Fruit fly (Drosophila melanogaster) S2 (cell line): ENCODE measurements around the gene GlnRS.

ENCODE experiments used
- CG8478 ChIP-seq: fragments of >200 bp; optimal IDR thresholded peaks from 2 replicates; lab custom pipeline; 2018
- CTCF ChIP-seq, 2 experiments: fragments of >200 bp; optimal IDR thresholded peaks; 2 replicates each; lab custom pipeline; 2018

GlnRS gene

dm6 chr3R:25265589-25266201 lies at the start of gene GlnRS, which contains the start of gene RIOK2:
TSS of gene GlnRS (minus strand) at chr3R:25265721.
TSS of gene RIOK2 (plus strand) at chr3R:25265844.
- no peak for TF ChIP-seq CG8478 (lab: Kevin White, UChicago)
- peak; percentile 0 to 51 for TF ChIP-seq CTCF (optimal IDR thresholded peaks at IDR 0.05; lab: Kevin White, UChicago)

DNA sequence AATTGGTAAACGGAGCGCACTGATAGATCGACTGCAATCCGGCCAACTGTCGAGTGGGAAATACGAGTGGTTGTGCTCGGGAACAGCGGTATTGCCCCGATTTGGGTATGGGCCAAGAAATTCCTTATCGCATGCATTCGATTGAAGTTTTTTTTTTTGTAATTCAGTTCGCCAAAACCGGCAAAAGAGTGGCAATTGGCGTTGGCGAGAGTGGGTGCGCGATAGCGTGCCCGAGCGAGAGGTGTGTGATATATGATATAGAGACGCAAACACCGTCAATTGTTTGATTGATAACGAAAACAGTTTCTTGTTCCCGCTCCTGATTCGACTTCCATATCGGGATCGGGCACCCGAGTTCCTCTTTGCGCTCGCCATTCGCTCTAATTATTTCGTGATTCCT lies 48.2 kb upstream of the GlnRS start, which contains the start of gene CG31087:
CG31087 (minus strand) TSS at position 63 of the 400 bp plus-strand sequence.
- no peak for TF ChIP-seq CG8478 (lab: Kevin White, UChicago)
- TF ChIP-seq CTCF (optimal IDR thresholded peaks at IDR 0.05; lab: Kevin White, UChicago), result no peak

- TF ChIP-seq CG8478 (lab: Kevin White, UChicago) (no peak), CTCF (optimal IDR thresholded peaks at IDR 0.05; lab: Kevin White, UChicago) (peak; percentile 69 to 78)
Measured at dm6 chr3R:25312583-25312982, 47.1 kb upstream of the GlnRS start.

DNA sequence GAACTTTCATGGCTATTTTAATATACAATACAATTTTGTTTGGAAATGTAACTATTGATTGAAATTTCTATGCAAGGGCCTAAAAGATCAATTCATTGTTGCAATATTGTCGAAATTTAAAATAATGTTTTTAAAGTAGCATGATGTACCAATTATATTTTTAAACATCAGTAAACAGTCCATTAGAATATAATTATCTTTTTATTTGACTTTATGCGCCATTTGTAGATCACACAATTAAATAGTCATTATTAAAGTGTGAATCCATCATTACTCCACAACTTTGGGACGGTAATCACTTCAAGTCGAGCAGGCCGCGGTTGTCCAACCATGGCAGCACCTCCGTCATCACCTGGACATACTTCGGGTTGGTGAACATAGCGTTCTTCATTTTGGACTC lies 45.3 kb upstream of the GlnRS start, which contains the start of gene CG31099:
CG31099 (minus strand) TSS at position 101 of the 400 bp plus-strand sequence.
- TF ChIP-seq CG8478 (lab: Kevin White, UChicago) (no peak), CTCF (optimal IDR thresholded peaks at IDR 0.05; lab: Kevin White, UChicago) (no peak)

dm6 chr3R:25309175-25309574 lies 43.7 kb upstream of the GlnRS start:
- no peak for TF ChIP-seq CG8478 (lab: Kevin White, UChicago)
- TF ChIP-seq CTCF (optimal IDR thresholded peaks at IDR 0.05; lab: Kevin White, UChicago), result no peak

- TF ChIP-seq CG8478 (lab: Kevin White, UChicago) (no peak), CTCF (optimal IDR thresholded peaks at IDR 0.05; lab: Kevin White, UChicago) (no peak)
Measured at dm6 chr3R:25308228-25308627, 42.7 kb upstream of the GlnRS start, which contains the start of gene CG10550. TSS of gene CG10550 (minus strand) at chr3R:25308391.

dm6 chr3R:25305822-25306544 lies 40.5 kb upstream of the GlnRS start:
- TF ChIP-seq CTCF (optimal IDR thresholded peaks at IDR 0.05; lab: Kevin White, UChicago) (no peak), CG8478 (lab: Kevin White, UChicago) (no peak)

DNA sequence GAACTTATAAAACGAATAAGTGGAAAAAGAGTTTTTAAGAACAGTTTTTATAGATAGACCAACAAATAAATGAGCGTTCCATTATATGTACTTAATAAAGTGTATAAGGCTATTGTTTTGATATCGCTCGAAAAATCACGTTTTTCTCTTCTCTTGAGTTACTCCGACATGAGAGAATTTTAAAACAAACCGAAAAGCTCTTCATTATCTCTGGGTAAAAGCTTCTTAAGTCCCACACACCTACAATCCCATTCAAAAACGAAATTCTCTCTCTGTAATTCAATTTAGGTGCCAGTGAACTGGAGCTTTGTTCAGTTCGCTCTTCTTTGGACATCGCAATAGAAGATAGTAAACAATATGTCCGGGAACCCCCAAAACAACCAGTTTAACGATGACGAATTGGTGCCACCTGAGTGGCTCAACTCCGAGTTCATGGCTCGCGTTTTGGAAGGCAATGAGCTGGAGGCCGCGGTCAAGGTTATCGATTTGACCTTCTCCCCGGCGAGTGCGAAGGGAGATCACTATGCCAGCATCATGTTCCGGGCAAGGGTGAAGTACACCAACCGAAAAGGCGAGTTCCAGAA lies 38.4 kb upstream of the GlnRS start, which contains the start of gene CG31436:
CG31436 (plus strand) TSS at position 281 of the 584 bp plus-strand sequence.
- TF ChIP-seq CG8478 (lab: Kevin White, UChicago), result no peak
- no peak for TF ChIP-seq CTCF (optimal IDR thresholded peaks at IDR 0.05; lab: Kevin White, UChicago)

DNA sequence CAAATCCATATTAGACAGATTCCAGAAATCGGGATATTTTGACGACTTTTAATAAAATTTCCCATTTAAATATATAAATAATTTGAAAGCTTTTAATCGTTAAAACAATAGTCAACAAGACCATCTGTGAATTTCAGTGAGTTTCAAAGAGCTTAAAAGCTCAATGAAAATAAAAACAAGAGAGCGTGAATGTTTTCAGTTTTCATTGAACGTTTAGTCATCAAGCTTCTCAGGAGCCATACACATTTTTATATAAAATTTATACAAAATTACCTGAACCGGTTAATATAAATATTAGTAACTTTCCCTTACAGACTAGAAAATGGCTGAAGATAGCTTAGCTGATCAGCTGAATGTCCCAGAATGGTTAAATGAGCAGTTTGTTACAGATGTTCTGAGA lies 36.7 kb upstream of the GlnRS start, which contains the start of gene CG31370:
CG31370 (plus strand) TSS at position 226 of the 400 bp plus-strand sequence.
- TF ChIP-seq CTCF (optimal IDR thresholded peaks at IDR 0.05; lab: Kevin White, UChicago) (no peak), CG8478 (lab: Kevin White, UChicago) (no peak)

- TF ChIP-seq CG8478 (lab: Kevin White, UChicago), result no peak
- no peak for TF ChIP-seq CTCF (optimal IDR thresholded peaks at IDR 0.05; lab: Kevin White, UChicago)
Measured at dm6 chr3R:25300575-25300974, 35.1 kb upstream of the GlnRS start, which contains the start of gene CG13659. TSS of gene CG13659 (plus strand) at chr3R:25300891.

DNA sequence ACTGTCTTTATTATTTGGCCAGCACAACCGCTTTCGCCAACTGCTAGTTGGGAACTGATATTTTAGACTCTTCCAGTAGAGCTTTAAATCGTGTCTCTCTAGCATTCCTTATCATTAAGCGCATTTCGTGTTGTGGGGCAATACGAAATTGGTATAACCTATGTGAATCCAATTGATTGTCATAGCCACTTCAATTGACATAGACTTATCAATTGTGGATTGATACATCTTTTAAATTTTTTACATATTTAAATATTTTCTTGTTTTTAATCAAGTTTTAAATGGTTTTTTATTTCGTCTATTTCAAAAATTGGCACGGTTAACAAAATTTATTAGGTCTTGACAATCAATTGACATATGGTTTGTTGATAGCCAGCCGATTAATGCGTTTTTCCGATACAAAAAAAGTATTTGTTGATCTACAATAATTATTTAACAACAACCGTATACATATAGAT lies 34.0 kb upstream of the GlnRS start, which contains the start of gene CG31288:
CG31288 (minus strand) TSS at position 51 of the 458 bp plus-strand sequence.
- no peak for TF ChIP-seq CTCF (optimal IDR thresholded peaks at IDR 0.05; lab: Kevin White, UChicago)
- no peak for TF ChIP-seq CG8478 (lab: Kevin White, UChicago)

- no peak for TF ChIP-seq CG8478 (lab: Kevin White, UChicago)
- TF ChIP-seq CTCF (optimal IDR thresholded peaks at IDR 0.05; lab: Kevin White, UChicago), result no peak
Measured at dm6 chr3R:25297678-25298077, 32.2 kb upstream of the GlnRS start, which contains the start of gene CG31097. TSS of gene CG31097 (minus strand) at chr3R:25297778.

DNA sequence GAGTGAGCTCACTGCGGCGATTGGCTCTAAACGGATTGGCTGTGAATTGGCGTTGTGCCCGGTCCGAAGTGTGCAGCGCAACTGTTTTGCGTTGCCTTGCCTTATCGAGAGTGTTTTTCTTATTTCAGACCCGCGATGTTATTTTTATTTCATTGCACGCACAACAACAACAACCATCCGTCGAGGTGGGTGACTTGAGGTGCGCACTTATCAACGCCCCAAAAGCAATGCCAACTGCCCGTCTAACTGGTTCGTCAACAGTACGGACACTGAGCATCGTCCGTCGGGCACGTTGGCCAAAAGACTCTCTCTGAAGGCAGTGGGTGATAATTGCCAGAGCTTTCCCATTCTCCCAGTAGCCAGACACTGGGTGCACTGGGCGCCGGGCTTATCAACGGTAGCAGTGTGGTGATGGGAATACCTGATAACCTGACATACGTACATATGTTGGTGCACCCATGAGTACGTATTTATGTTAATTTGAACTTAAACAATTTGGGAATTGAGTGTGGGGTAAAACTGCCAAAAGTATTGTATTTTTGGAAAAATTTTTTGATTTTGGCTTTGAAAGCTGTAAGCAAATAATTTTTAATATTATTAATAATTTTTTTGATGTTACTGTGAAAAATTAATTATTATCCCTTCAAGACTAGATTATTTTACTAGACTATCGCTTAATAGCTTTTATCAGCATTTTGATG lies 29.9 kb upstream of the GlnRS start, which contains the start of gene CG31102:
CG31102 (minus strand) TSS at position 275 of the 701 bp plus-strand sequence.
- TF ChIP-seq CTCF (optimal IDR thresholded peaks at IDR 0.05; lab: Kevin White, UChicago) (no peak), CG8478 (lab: Kevin White, UChicago) (no peak)

dm6 chr3R:25292864-25293284 lies 27.4 kb upstream of the GlnRS start, which contains the start of gene CG31098:
TSS of gene CG31098 (minus strand) at chr3R:25292977.
- TF ChIP-seq CG8478 (lab: Kevin White, UChicago), result no peak
- TF ChIP-seq CTCF (optimal IDR thresholded peaks at IDR 0.05; lab: Kevin White, UChicago), result no peak
